Fruit fly (Drosophila melanogaster) whole organism, prepupa: ENCODE measurements around the gene CG42369.

ENCODE experiments used
- CG11902 ChIP-seq: fragments of 200-800 bp; sonication (Bioruptor generic); optimal IDR thresholded peaks from 3 replicates; lab custom pipeline; 2016; ENCODE audit warnings: missing biosample characterization, missing genetic modification characterization
- CG3919 ChIP-seq: fragments of 200-800 bp; sonication (Bioruptor generic); optimal IDR thresholded peaks from 3 replicates; lab custom pipeline; 2016; ENCODE audit warnings: missing biosample characterization, missing genetic modification characterization
- CG6854 ChIP-seq: fragments of 200-800 bp; sonication (Bioruptor generic); optimal IDR thresholded peaks from 2 replicates; lab custom pipeline; 2017; ENCODE audit warnings: missing biosample characterization, mild to moderate bottlenecking, missing genetic modification characterization
- CG9139 ChIP-seq: fragments of 200-800 bp; sonication (Bioruptor generic); optimal IDR thresholded peaks from 3 replicates; lab custom pipeline; 2017; ENCODE audit warnings: missing biosample characterization, mild to moderate bottlenecking, missing genetic modification characterization
- Sox102F ChIP-seq: fragments of 200-800 bp; sonication (Bioruptor generic); optimal IDR thresholded peaks from 2 replicates; lab custom pipeline; 2016; ENCODE audit warnings: missing biosample characterization, mild to moderate bottlenecking, missing genetic modification characterization
- fkh ChIP-seq: fragments of 200-800 bp; sonication (Bioruptor generic); optimal IDR thresholded peaks from 3 replicates; lab custom pipeline; 2017; ENCODE audit warnings: missing biosample characterization, mild to moderate bottlenecking, missing genetic modification characterization, moderate library complexity
- lz ChIP-seq: fragments of 200-800 bp; sonication (Bioruptor generic); optimal IDR thresholded peaks from 3 replicates; lab custom pipeline; 2016; ENCODE audit warnings: missing biosample characterization, missing genetic modification characterization
- ss ChIP-seq, 2 experiments: fragments of 200-800 bp; sonication (Bioruptor generic); optimal IDR thresholded peaks; 2 replicates in 1 of 2; 3 replicates in 1 of 2; lab custom pipeline; 2017 to 2018; ENCODE audit warnings: mild to moderate bottlenecking in 2 of 2, missing biosample characterization in 2 of 2, missing genetic modification characterization in 2 of 2, moderate library complexity in 1 of 2

DNA sequence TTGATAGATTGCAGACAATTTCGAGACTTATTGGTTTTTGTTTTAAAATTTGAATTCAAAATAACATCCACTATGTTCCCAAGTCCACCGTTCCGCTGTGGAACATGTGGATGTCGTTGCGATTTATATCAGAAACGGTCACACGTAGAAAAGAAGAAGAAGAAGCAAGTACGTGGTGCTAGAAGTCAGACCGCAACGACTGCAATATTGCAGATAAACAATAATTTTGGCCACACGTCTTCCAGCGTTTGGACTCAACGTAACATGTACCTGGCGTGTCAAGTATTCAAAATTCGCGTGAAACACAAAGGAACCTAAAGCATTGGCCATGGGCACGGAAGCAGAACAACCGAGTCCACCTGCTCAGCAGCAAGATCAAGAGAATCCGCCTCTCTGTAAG lies 27.1 kb upstream of the CG42369 start, which contains the start of gene Fic:
- TF ChIP-seq CG6854: no peak
- no peak for TF ChIP-seq ss (GFP tag; optimal IDR thresholded peaks at IDR 0.05; lab: Kevin White, UChicago)
- no peak for TF ChIP-seq CG9139 (GFP tag; lab: Kevin White, UChicago)
- TF ChIP-seq CG3919 (GFP tag; lab: Kevin White, UChicago): no peak
- TF ChIP-seq CG11902 (GFP tag; lab: Kevin White, UChicago): no peak
- no peak for TF ChIP-seq fkh (GFP tag; lab: Kevin White, UChicago)
- no peak for TF ChIP-seq Sox102F (GFP tag; lab: Kevin White, UChicago)
- no peak for TF ChIP-seq lz (GFP tag; lab: Kevin White, UChicago)
